Fruit fly (Drosophila melanogaster) Kc167 (cell line): ENCODE results near the gene sbr.

ENCODE experiments used
- h ChIP-seq: fragments of >200 bp; optimal IDR thresholded peaks from 3 replicates; lab custom pipeline; 2018; ENCODE audit warnings: missing external identifiers
- psq ChIP-seq: fragments of >200 bp; optimal IDR thresholded peaks from 2 replicates; lab custom pipeline; 2017; ENCODE audit warnings: missing external identifiers
- ttk ChIP-seq: sonication (Bioruptor generic); optimal IDR thresholded peaks from 2 replicates; lab custom pipeline; 2017; ENCODE audit warnings: missing external identifiers

dm6 chrX:10814113-10814512 is 32.8 kb downstream of the sbr start:
- no peak for TF ChIP-seq h (lab: Kevin White, UChicago)
- TF ChIP-seq ttk (lab: Kevin White, UChicago): no peak
- no peak for TF ChIP-seq psq (lab: Kevin White, UChicago)
